Worm (Caenorhabditis elegans) whole organism, late embryonic: ENCODE data around the gene mrps-18A.
A peak's percentile ranks its signal among the peaks of the same experiment; 100 is the strongest.

Experiments
- C38D4.7 ChIP-seq: fragments of 200-800 bp; sonication (Bioruptor generic); optimal IDR thresholded peaks from 2 replicates; lab custom pipeline; 2018; ENCODE audit warnings: mild to moderate bottlenecking, missing genetic modification characterization, moderate library complexity, missing compliant biosample characterization
- F13H6.1 ChIP-seq: sonication (generic microtip); optimal IDR thresholded peaks from 2 replicates; lab custom pipeline; 2016; ENCODE audit warnings: missing genetic modification characterization, missing compliant biosample characterization
- K02D7.2 ChIP-seq: sonication (generic microtip); optimal IDR thresholded peaks from 2 replicates; lab custom pipeline; 2017; ENCODE audit warnings: mild to moderate bottlenecking, missing genetic modification characterization, missing compliant biosample characterization
- K09A11.1 ChIP-seq: sonication (generic microtip); optimal IDR thresholded peaks from 2 replicates; lab custom pipeline; 2017; ENCODE audit warnings: antibody characterized with exemption, mild to moderate bottlenecking, missing genetic modification characterization, missing compliant biosample characterization; ENCODE audit not compliant: insufficient read depth
- T23F11.4 ChIP-seq: fragments of 200-800 bp; sonication (Bioruptor generic); optimal IDR thresholded peaks from 2 replicates; lab custom pipeline; 2018; ENCODE audit warnings: mild to moderate bottlenecking, missing genetic modification characterization, missing compliant biosample characterization
- Y22D7AL.16 ChIP-seq: sonication (generic microtip); optimal IDR thresholded peaks from 2 replicates; lab custom pipeline; 2016; ENCODE audit warnings: missing genetic modification characterization, missing compliant biosample characterization
- ama-1 ChIP-seq: fragments of 150-350 bp; optimal IDR thresholded peaks from 2 replicates; lab custom pipeline; 2014
- ceh-19 ChIP-seq: fragments of 200-800 bp; sonication (Bioruptor generic); optimal IDR thresholded peaks from 2 replicates; lab custom pipeline; 2018; ENCODE audit warnings: mild to moderate bottlenecking, missing genetic modification characterization, missing compliant biosample characterization
- ceh-24 ChIP-seq: sonication (generic microtip); optimal IDR thresholded peaks from 2 replicates; lab custom pipeline; 2016; ENCODE audit warnings: mild to moderate bottlenecking, missing genetic modification characterization, missing compliant biosample characterization
- ceh-31 ChIP-seq: sonication (generic microtip); optimal IDR thresholded peaks from 2 replicates; lab custom pipeline; 2016; ENCODE audit warnings: missing genetic modification characterization, missing compliant biosample characterization
- ceh-45 ChIP-seq: fragments of 200-800 bp; sonication (Bioruptor generic); IDR thresholded peaks from 2 replicates; pipeline ENCODE4 v1.3.6; 2022; ENCODE audit warnings: missing genetic modification reagents, missing genetic modification characterization, missing compliant biosample characterization
- ceh-6 ChIP-seq: fragments of 200-800 bp; sonication (Bioruptor generic); optimal IDR thresholded peaks from 2 replicates; lab custom pipeline; 2018; ENCODE audit warnings: mild to moderate bottlenecking, missing genetic modification characterization, missing compliant biosample characterization
- che-1 ChIP-seq: sonication (generic microtip); optimal IDR thresholded peaks from 2 replicates; lab custom pipeline; 2016; ENCODE audit warnings: mild to moderate bottlenecking, missing genetic modification characterization, missing compliant biosample characterization
- elt-2 ChIP-seq: sonication (generic microtip); optimal IDR thresholded peaks from 2 replicates; lab custom pipeline; 2016; ENCODE audit warnings: missing genetic modification reagents, missing genetic modification characterization, missing compliant biosample characterization
- ets-4 ChIP-seq: sonication (generic microtip); optimal IDR thresholded peaks from 2 replicates; lab custom pipeline; 2016; ENCODE audit warnings: missing genetic modification characterization, missing compliant biosample characterization
- fax-1 ChIP-seq: sonication (generic microtip); optimal IDR thresholded peaks from 2 replicates; lab custom pipeline; 2016; ENCODE audit warnings: missing genotype, missing genetic modification characterization, missing compliant biosample characterization
- fkh-6 ChIP-seq: sonication (generic microtip); optimal IDR thresholded peaks from 2 replicates; lab custom pipeline; 2016; ENCODE audit warnings: missing genetic modification characterization, missing compliant biosample characterization
- hlh-13 ChIP-seq: fragments of 200-800 bp; sonication (Bioruptor generic); optimal IDR thresholded peaks from 2 replicates; lab custom pipeline; 2018; ENCODE audit warnings: mild to moderate bottlenecking, missing genetic modification characterization, missing compliant biosample characterization
- hlh-30 ChIP-seq: sonication (generic microtip); optimal IDR thresholded peaks from 2 replicates; lab custom pipeline; 2017; ENCODE audit warnings: antibody characterized with exemption, missing genetic modification characterization, missing compliant biosample characterization; ENCODE audit not compliant: insufficient read depth
- hlh-8 ChIP-seq: sonication (generic microtip); optimal IDR thresholded peaks from 2 replicates; lab custom pipeline; 2016; ENCODE audit warnings: missing genotype, missing genetic modification characterization, missing compliant biosample characterization
- lim-6 ChIP-seq: sonication (generic microtip); optimal IDR thresholded peaks from 2 replicates; lab custom pipeline; 2016; ENCODE audit warnings: missing genetic modification characterization, missing compliant biosample characterization
- madf-2 ChIP-seq: sonication (generic microtip); optimal IDR thresholded peaks from 2 replicates; lab custom pipeline; 2017; ENCODE audit warnings: missing genetic modification characterization, missing compliant biosample characterization
- nfya-1 ChIP-seq: sonication (generic microtip); optimal IDR thresholded peaks from 2 replicates; lab custom pipeline; 2017; ENCODE audit warnings: missing genetic modification characterization, mild to moderate bottlenecking, missing compliant biosample characterization, antibody characterized with exemption, moderate library complexity
- pha-4 ChIP-seq: fragments of 150-350 bp; optimal IDR thresholded peaks from 2 replicates; lab custom pipeline; 2018; ENCODE audit warnings: missing biosample characterization, missing genetic modification reagents, missing genetic modification characterization
- pros-1 ChIP-seq: fragments of 150-350 bp; optimal IDR thresholded peaks from 2 replicates; lab custom pipeline; 2014; ENCODE audit warnings: missing biosample characterization, missing genetic modification reagents, missing genetic modification characterization
- ref-2 ChIP-seq: sonication (generic microtip); optimal IDR thresholded peaks from 2 replicates; lab custom pipeline; 2016; ENCODE audit warnings: missing genetic modification characterization, missing compliant biosample characterization
- rnt-1 ChIP-seq: sonication (generic microtip); optimal IDR thresholded peaks from 2 replicates; lab custom pipeline; 2016; ENCODE audit warnings: missing genetic modification characterization, missing compliant biosample characterization
- sox-4 ChIP-seq: sonication (generic microtip); optimal IDR thresholded peaks from 2 replicates; lab custom pipeline; 2017; ENCODE audit warnings: mild to moderate bottlenecking, missing genetic modification characterization, inconsistent platforms, missing compliant biosample characterization
- syd-9 ChIP-seq: sonication (generic microtip); optimal IDR thresholded peaks from 2 replicates; lab custom pipeline; 2016; ENCODE audit warnings: mild to moderate bottlenecking, missing genetic modification characterization, moderate library complexity, missing compliant biosample characterization
- ttx-3 ChIP-seq: sonication (generic microtip); optimal IDR thresholded peaks from 2 replicates; lab custom pipeline; 2016; ENCODE audit warnings: missing genetic modification reagents, missing genetic modification characterization, missing compliant biosample characterization
- unc-86 ChIP-seq: sonication (generic microtip); optimal IDR thresholded peaks from 2 replicates; lab custom pipeline; 2016; ENCODE audit warnings: missing genetic modification characterization, missing compliant biosample characterization
- ztf-16 ChIP-seq: sonication (generic microtip); optimal IDR thresholded peaks from 2 replicates; lab custom pipeline; 2017; ENCODE audit warnings: missing genetic modification characterization, missing compliant biosample characterization

mrps-18A gene

DNA sequence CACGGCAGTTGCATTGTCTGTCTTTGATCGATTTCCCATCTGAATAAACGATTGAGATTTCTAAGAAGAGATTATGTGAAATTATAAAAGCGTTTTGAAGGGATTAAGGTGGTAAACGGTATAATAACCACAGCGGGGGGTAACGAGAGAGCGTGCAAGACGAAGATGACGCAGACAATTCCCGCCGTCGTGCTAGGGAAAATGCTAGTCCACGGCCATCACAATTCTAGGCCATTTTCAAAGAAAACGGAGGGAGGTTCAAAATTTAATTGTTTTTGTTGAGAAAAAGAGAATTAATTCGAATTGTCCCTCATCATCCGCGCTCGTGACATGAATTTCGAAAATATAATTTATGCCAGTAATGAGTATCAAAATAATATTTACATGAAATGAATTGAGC is 12.6 kb downstream of the mrps-18A start, which contains the start of gene F10E9.11 (continued):
- TF ChIP-seq elt-2 (tag; lab: Kevin White, UChicago): peak; percentile 47
- TF ChIP-seq unc-86 (tag; lab: Kevin White, UChicago): peak; percentile 45
- no peak for TF ChIP-seq T23F11.4 (GFP tag; lab: Kevin White, UChicago)
- TF ChIP-seq ceh-45 (GFP tag; lab: Robert Waterston, UW): no peak
- peak; percentile 62 for TF ChIP-seq fax-1 (tag; lab: Kevin White, UChicago)
- TF ChIP-seq sox-4: no peak
- peak; percentile 39 for TF ChIP-seq ztf-16 (tag; lab: Kevin White, UChicago)
- TF ChIP-seq ama-1 (lab: Kevin White, UChicago): no peak
- no peak for TF ChIP-seq Y22D7AL.16 (tag; lab: Kevin White, UChicago)
- TF ChIP-seq hlh-8 (tag; lab: Kevin White, UChicago): peak; percentile 86
- TF ChIP-seq ttx-3 (tag; lab: Kevin White, UChicago): peak; percentile 43
- TF ChIP-seq hlh-13 (GFP tag; lab: Kevin White, UChicago): no peak
- TF ChIP-seq che-1 (tag; lab: Kevin White, UChicago): no peak
- TF ChIP-seq ceh-31 (tag; lab: Kevin White, UChicago): peak; percentile 99
- TF ChIP-seq syd-9 (tag; lab: Kevin White, UChicago): no peak
- no peak for TF ChIP-seq K02D7.2
- peak; percentile 8 for TF ChIP-seq ceh-6 (GFP tag; lab: Kevin White, UChicago)
- TF ChIP-seq F13H6.1 (tag; lab: Kevin White, UChicago): peak; percentile 79
- TF ChIP-seq ets-4 (tag; lab: Kevin White, UChicago): peak; percentile 94
- no peak for TF ChIP-seq ceh-24 (tag; lab: Kevin White, UChicago)
- TF ChIP-seq pha-4 (tag; lab: Kevin White, UChicago): no peak
- peak; percentile 79 for TF ChIP-seq lim-6 (tag; lab: Kevin White, UChicago)
- TF ChIP-seq madf-2: no peak
- peak; percentile 13 for TF ChIP-seq hlh-30
- TF ChIP-seq, all 69 proteins: peak for 36

DNA sequence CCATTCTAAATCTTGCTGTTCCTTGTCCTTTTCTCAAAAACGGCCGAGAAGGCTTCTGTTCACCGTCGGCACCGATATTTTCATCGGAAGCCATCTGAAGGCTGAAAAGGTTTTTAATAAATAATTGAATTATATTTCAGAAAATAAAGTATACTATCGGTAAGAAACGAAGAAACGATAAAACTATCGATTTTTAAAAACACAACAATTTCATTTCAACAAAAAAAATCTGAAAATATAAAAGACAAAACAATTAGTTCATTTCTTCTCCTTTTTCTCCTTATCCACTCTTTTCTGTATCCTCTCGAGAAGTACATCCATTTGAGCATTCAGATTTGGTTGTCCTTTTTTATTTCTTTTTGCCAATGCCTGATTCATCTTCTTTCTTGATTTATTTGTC is 13.2 kb downstream of the mrps-18A start, which contains the start of gene sas-4:
TSS of gene sas-4 (minus strand) at position 101 of the 400 bp plus-strand sequence.
- TF ChIP-seq pros-1 (tag; lab: Kevin White, UChicago) (no peak), ref-2 (tag; lab: Kevin White, UChicago) (no peak), ztf-16 (tag; lab: Kevin White, UChicago) (no peak), ets-4 (tag; lab: Kevin White, UChicago) (no peak), F13H6.1 (tag; lab: Kevin White, UChicago) (no peak), K09A11.1 (no peak), C38D4.7 (GFP tag; lab: Kevin White, UChicago) (no peak), lim-6 (tag; lab: Kevin White, UChicago) (no peak), pha-4 (tag; lab: Kevin White, UChicago) (no peak), rnt-1 (tag; lab: Kevin White, UChicago) (no peak), fkh-6 (no peak)
- TF ChIP-seq, all 69 proteins: peak for 0

DNA sequence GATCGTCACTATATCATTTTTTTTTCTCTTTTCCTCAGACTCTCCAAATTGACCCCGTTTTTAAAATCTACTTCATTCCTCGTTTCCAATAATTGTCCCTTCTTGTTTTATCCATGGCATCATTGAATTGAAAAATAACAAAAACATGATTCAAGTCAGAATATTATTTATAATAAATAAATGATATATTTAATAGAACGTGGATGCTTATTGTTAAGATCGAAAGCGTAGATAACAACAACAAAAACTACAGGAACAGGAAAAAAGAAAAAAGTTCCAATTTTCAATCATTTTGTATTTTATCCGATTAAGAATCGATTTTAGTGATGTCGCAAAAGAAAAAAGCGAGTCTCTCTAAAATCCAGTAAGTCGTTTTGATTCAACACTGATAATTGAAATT is 19.3 kb downstream of the mrps-18A start, which contains the start of gene F10E9.2:
TSS of gene F10E9.2 (plus strand) at position 301 of the 400 bp plus-strand sequence.
- TF ChIP-seq ets-4 (tag; lab: Kevin White, UChicago) (no peak), ceh-19 (no peak)

DNA sequence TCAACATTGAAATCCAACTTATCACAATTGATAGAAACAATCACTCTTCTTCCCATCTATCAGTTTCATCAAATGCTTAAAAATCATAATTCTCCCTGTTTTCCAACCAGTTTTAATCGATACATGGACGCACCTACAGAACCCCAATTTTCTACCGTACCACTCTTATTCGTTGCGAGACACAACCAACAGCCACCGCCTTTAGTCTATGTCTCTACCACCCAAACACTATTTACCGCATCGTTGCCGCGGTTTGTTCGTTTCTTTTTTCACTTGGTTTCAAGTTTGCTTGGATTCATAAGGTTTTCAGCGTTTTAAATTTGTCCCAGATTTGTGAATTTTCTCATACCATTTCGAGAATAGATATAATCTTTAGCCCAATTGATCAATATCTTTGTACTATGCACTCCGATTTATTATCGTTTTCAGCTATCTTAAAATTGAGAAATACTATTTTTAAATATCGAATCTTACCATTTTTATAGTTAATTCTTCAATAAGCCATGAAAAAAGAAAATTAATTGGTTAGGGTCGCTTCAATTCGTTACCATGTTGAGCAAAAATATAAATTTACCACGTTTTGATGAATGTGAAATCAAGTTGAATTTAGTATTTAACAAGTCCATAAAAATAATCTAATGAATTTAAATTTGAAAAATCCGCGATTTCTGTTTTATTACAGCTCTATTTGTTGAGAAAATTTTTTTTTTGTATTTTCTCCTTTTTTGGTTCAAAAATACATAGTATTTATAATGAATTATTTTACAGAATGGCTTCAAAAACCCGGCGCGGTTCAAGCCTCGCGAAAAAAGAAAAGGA is 21.3 kb downstream of the mrps-18A start, which contains the start of gene F10E9.3:
TSS of gene F10E9.3 (plus strand) at position 769 of the 819 bp plus-strand sequence.
- TF ChIP-seq nfya-1: peak; percentile 53
- no peak for TF ChIP-seq pros-1 (tag; lab: Kevin White, UChicago)
- TF ChIP-seq, all 69 proteins: peak for 1
